Worm (Caenorhabditis elegans) whole organism, midembryonic: Measurements from ENCODE around the gene odr-8.

Experiments used
- ref-1 ChIP-seq: fragments of 200-800 bp; sonication (Bioruptor generic); conservative IDR thresholded peaks from 2 replicates; pipeline ENCODE4 v1.3.6; 2022; ENCODE audit warnings: missing genetic modification reagents, missing genetic modification characterization, missing compliant biosample characterization
- tab-1 ChIP-seq: fragments of 200-800 bp; sonication (Bioruptor generic); IDR thresholded peaks from 2 replicates; pipeline ENCODE4 v1.3.6; 2022; ENCODE audit warnings: missing genetic modification characterization, missing compliant biosample characterization

DNA sequence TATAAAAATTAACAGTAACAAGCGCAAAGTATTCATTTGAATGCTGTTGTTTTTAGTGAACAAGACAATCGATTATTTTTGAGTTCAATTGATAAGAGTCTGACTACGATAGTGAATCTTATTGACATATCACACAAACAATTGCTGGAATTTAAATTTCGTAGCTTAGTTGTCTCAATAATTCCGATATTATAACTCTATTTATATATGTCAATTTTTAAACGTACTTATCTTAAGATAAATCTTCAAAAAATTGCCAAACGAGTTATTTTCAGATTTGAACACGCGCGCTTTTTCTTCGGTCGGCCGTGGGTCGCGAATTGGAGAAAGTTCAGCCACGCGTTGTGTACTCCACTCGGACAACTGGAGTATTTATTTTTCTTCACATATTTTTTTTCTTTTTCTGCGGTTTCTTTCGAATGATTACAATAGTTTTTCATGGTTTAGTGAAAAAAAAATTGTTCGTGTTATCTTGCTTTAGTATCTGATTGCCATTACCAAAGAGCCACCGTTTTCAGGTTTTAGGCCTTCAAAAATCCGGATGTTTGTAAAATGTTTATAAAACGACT is 49.3 kb upstream of the odr-8 start, which contains the start of the genes cest-5.1 and C01B10.9:
- TF ChIP-seq tab-1 (GFP tag; lab: Robert Waterston, UW) (no peak), ref-1 (no peak)
